Fruit fly (Drosophila melanogaster) whole organism, prepupa: ENCODE measurements around the gene CG33941.

Source experiments
- Blimp-1 ChIP-seq: fragments of 200-800 bp; sonication (Bioruptor generic); optimal IDR thresholded peaks from 3 replicates; lab custom pipeline; 2017; ENCODE audit warnings: missing biosample characterization, missing genetic modification characterization, mild to moderate bottlenecking, moderate library complexity, missing genetic modification reagents
- CG11762 ChIP-seq: fragments of 200-800 bp; sonication (Bioruptor generic); optimal IDR thresholded peaks from 3 replicates; lab custom pipeline; 2016; ENCODE audit warnings: missing biosample characterization, missing genetic modification characterization; ENCODE audit not compliant: insufficient read depth
- CG15336 ChIP-seq: fragments of 200-800 bp; sonication (Bioruptor generic); IDR thresholded peaks from 2 replicates; pipeline ENCODE4 v1.3.6; 2022; ENCODE audit warnings: missing biosample characterization, missing genetic modification characterization
- CG1621 ChIP-seq: fragments of 200-800 bp; sonication (Bioruptor generic); optimal IDR thresholded peaks from 3 replicates; lab custom pipeline; 2018; ENCODE audit warnings: missing biosample characterization, mild to moderate bottlenecking, missing genetic modification characterization
- CG16779 ChIP-seq: fragments of 200-800 bp; sonication (Bioruptor generic); optimal IDR thresholded peaks from 3 replicates; lab custom pipeline; 2017; ENCODE audit warnings: missing biosample characterization, mild to moderate bottlenecking, missing genetic modification characterization
- CG3032 ChIP-seq: fragments of 200-800 bp; optimal IDR thresholded peaks from 2 replicates; lab custom pipeline; 2019; ENCODE audit warnings: missing biosample characterization, mild to moderate bottlenecking, missing genetic modification characterization, moderate library complexity
- CG31627 ChIP-seq: fragments of 200-800 bp; sonication (Bioruptor generic); optimal IDR thresholded peaks from 3 replicates; lab custom pipeline; 2016; ENCODE audit warnings: missing biosample characterization, missing genetic modification characterization
- CG32006 ChIP-seq: fragments of 200-800 bp; sonication (Bioruptor generic); optimal IDR thresholded peaks from 3 replicates; lab custom pipeline; 2017; ENCODE audit warnings: missing biosample characterization, mild to moderate bottlenecking, missing genetic modification characterization
- CG6792 ChIP-seq: fragments of 200-800 bp; sonication (Bioruptor generic); optimal IDR thresholded peaks from 3 replicates; lab custom pipeline; 2016; ENCODE audit warnings: missing biosample characterization, missing genetic modification characterization
- CG6854 ChIP-seq: fragments of 200-800 bp; sonication (Bioruptor generic); optimal IDR thresholded peaks from 2 replicates; lab custom pipeline; 2017; ENCODE audit warnings: missing biosample characterization, mild to moderate bottlenecking, missing genetic modification characterization
- CG8119 ChIP-seq: fragments of 200-800 bp; sonication (Bioruptor generic); IDR thresholded peaks from 3 replicates; pipeline ENCODE4 v1.3.6; 2022; ENCODE audit warnings: missing biosample characterization, missing genetic modification characterization
- CG8319 ChIP-seq: fragments of 200-800 bp; sonication (Bioruptor generic); optimal IDR thresholded peaks from 3 replicates; lab custom pipeline; 2016; ENCODE audit warnings: missing biosample characterization, missing genetic modification characterization
- Eip75B ChIP-seq: fragments of 200-800 bp; sonication (Bioruptor generic); optimal IDR thresholded peaks from 3 replicates; lab custom pipeline; 2016; ENCODE audit warnings: missing biosample characterization, missing genetic modification characterization
- Eip78C ChIP-seq: fragments of 200-800 bp; sonication (Bioruptor generic); peaks from one replicate; lab custom pipeline; 2016; ENCODE audit warnings: missing biosample characterization, missing genetic modification characterization
- Eip93F ChIP-seq: fragments of 200-800 bp; sonication (Bioruptor generic); optimal IDR thresholded peaks from 2 replicates; lab custom pipeline; 2016; ENCODE audit warnings: missing biosample characterization, mild to moderate bottlenecking, missing genetic modification characterization
- Hr39 ChIP-seq: fragments of 200-800 bp; sonication (Bioruptor generic); optimal IDR thresholded peaks from 2 replicates; lab custom pipeline; 2016; ENCODE audit warnings: missing biosample characterization, missing genetic modification characterization
- Smox ChIP-seq: fragments of 200-800 bp; sonication (Bioruptor generic); optimal IDR thresholded peaks from 3 replicates; lab custom pipeline; 2016; ENCODE audit warnings: missing biosample characterization, missing genetic modification characterization
- Sox15 ChIP-seq: fragments of 200-800 bp; sonication (Bioruptor generic); optimal IDR thresholded peaks from 3 replicates; lab custom pipeline; 2016; ENCODE audit warnings: missing biosample characterization, missing genetic modification characterization
- acj6 ChIP-seq: fragments of 200-800 bp; sonication (Bioruptor generic); optimal IDR thresholded peaks from 3 replicates; lab custom pipeline; 2016; ENCODE audit warnings: missing biosample characterization, missing genetic modification characterization
- cyc ChIP-seq: fragments of 200-800 bp; sonication (Bioruptor generic); optimal IDR thresholded peaks from 3 replicates; lab custom pipeline; 2016; ENCODE audit warnings: missing biosample characterization, missing genetic modification characterization
- dsx ChIP-seq: fragments of 200-800 bp; optimal IDR thresholded peaks from 3 replicates; lab custom pipeline; 2019; ENCODE audit warnings: missing biosample characterization, mild to moderate bottlenecking, missing genetic modification characterization, moderate library complexity; ENCODE audit not compliant: poor library complexity, severe bottlenecking
- esn ChIP-seq: fragments of 200-800 bp; sonication (Bioruptor generic); optimal IDR thresholded peaks from 2 replicates; lab custom pipeline; 2016; ENCODE audit warnings: missing biosample characterization, mild to moderate bottlenecking, missing genetic modification characterization, moderate library complexity
- fd59A ChIP-seq: fragments of 200-800 bp; sonication (Bioruptor generic); optimal IDR thresholded peaks from 2 replicates; lab custom pipeline; 2017; ENCODE audit warnings: missing biosample characterization, mild to moderate bottlenecking, missing genetic modification characterization, missing genetic modification reagents
- fd85E ChIP-seq: fragments of 200-800 bp; sonication (Bioruptor generic); optimal IDR thresholded peaks from 3 replicates; lab custom pipeline; 2016; ENCODE audit warnings: missing biosample characterization, missing genetic modification characterization
- fkh ChIP-seq: fragments of 200-800 bp; sonication (Bioruptor generic); optimal IDR thresholded peaks from 3 replicates; lab custom pipeline; 2017; ENCODE audit warnings: missing biosample characterization, mild to moderate bottlenecking, missing genetic modification characterization, moderate library complexity
- lz ChIP-seq: fragments of 200-800 bp; sonication (Bioruptor generic); optimal IDR thresholded peaks from 3 replicates; lab custom pipeline; 2016; ENCODE audit warnings: missing biosample characterization, missing genetic modification characterization
- salr ChIP-seq, 2 experiments: fragments of 200-800 bp; sonication (Bioruptor generic); optimal IDR thresholded peaks; 3 replicates each; lab custom pipeline; 2016 to 2018; ENCODE audit warnings: missing biosample characterization in 2 of 2, missing genetic modification characterization in 2 of 2, mild to moderate bottlenecking in 1 of 2
- ss ChIP-seq, 2 experiments: fragments of 200-800 bp; sonication (Bioruptor generic); optimal IDR thresholded peaks; 2 replicates in 1 of 2; 3 replicates in 1 of 2; lab custom pipeline; 2017 to 2018; ENCODE audit warnings: mild to moderate bottlenecking in 2 of 2, missing biosample characterization in 2 of 2, missing genetic modification characterization in 2 of 2, moderate library complexity in 1 of 2
- topi ChIP-seq: fragments of 200-800 bp; sonication (Bioruptor generic); optimal IDR thresholded peaks from 3 replicates; lab custom pipeline; 2016; ENCODE audit warnings: missing biosample characterization, missing genetic modification characterization
- vri ChIP-seq: fragments of 200-800 bp; sonication (Bioruptor generic); optimal IDR thresholded peaks from 3 replicates; lab custom pipeline; 2016; ENCODE audit warnings: missing biosample characterization, mild to moderate bottlenecking, missing genetic modification characterization

Gene CG33941

dm6 chr4:468031-468430 is 734 bp downstream of the CG33941 start:
- no peak for TF ChIP-seq Eip93F (GFP tag; lab: Kevin White, UChicago)
- TF ChIP-seq CG11762 (GFP tag; lab: Kevin White, UChicago), result no peak
- TF ChIP-seq vri (GFP tag; lab: Kevin White, UChicago), result no peak
- no peak for TF ChIP-seq CG6854 (GFP tag; lab: Kevin White, UChicago)
- no peak for TF ChIP-seq CG8319 (GFP tag; lab: Kevin White, UChicago)
- no peak for TF ChIP-seq CG32006 (GFP tag; lab: Kevin White, UChicago)
- no peak for TF ChIP-seq CG6792 (GFP tag; lab: Kevin White, UChicago)
- no peak for TF ChIP-seq fd85E (GFP tag; lab: Kevin White, UChicago)
- no peak for TF ChIP-seq esn (GFP tag; lab: Kevin White, UChicago)
- TF ChIP-seq CG3032 (tag; lab: Kevin White, UChicago), result no peak
- no peak for TF ChIP-seq CG16779 (tag; lab: Kevin White, UChicago)
- no peak for TF ChIP-seq Eip75B
- TF ChIP-seq ss (GFP tag; optimal IDR thresholded peaks at IDR 0.05; lab: Kevin White, UChicago), result no peak
- TF ChIP-seq fd59A (GFP tag; lab: Kevin White, UChicago), result no peak
- TF ChIP-seq lz, result no peak
- no peak for TF ChIP-seq CG1621 (tag; lab: Kevin White, UChicago)
- TF ChIP-seq CG8119 (GFP tag; lab: Robert Waterston, UW), result no peak
- TF ChIP-seq Eip78C (GFP tag; lab: Kevin White, UChicago), result no peak

dm6 chr4:468634-469238 is 1.4 kb downstream of the CG33941 start:
- TF ChIP-seq Blimp-1 (GFP tag; lab: Kevin White, UChicago) (no peak), CG16779 (tag; lab: Kevin White, UChicago) (no peak), salr (GFP tag; optimal IDR thresholded peaks at IDR 0.05; lab: Kevin White, UChicago) (no peak), Smox (GFP tag; lab: Kevin White, UChicago) (no peak), CG32006 (GFP tag; lab: Kevin White, UChicago) (no peak), acj6 (GFP tag; lab: Kevin White, UChicago) (no peak), Sox15 (GFP tag; lab: Kevin White, UChicago) (no peak), CG11762 (GFP tag; lab: Kevin White, UChicago) (no peak)

- TF ChIP-seq Eip78C (GFP tag; lab: Kevin White, UChicago) (peak; percentile 22), salr (GFP tag; optimal IDR thresholded peaks at IDR 0.05; lab: Kevin White, UChicago) (no peak)
Measured at dm6 chr4:481739-482138, 14.4 kb downstream of the CG33941 start.

dm6 chr4:482659-483134 is 15.4 kb downstream of the CG33941 start:
- TF ChIP-seq CG11762 (GFP tag; lab: Kevin White, UChicago), result no peak
- peak; percentile 12 for TF ChIP-seq Hr39 (GFP tag; lab: Kevin White, UChicago)
- TF ChIP-seq CG31627 (GFP tag; lab: Kevin White, UChicago), result peak; percentile 11
- peak; percentile 79 for TF ChIP-seq fkh (GFP tag; lab: Kevin White, UChicago)
- peak; percentile 16 for TF ChIP-seq esn (GFP tag; lab: Kevin White, UChicago)
- TF ChIP-seq acj6 (GFP tag; lab: Kevin White, UChicago), result no peak
- peak; percentile 7 for TF ChIP-seq cyc (GFP tag; lab: Kevin White, UChicago)
- peak; percentile 58 for TF ChIP-seq Eip78C (GFP tag; lab: Kevin White, UChicago)
- no peak for TF ChIP-seq dsx (GFP tag; lab: Kevin White, UChicago)

- TF ChIP-seq CG15336 (GFP tag; lab: Robert Waterston, UW) (no peak), topi (GFP tag; lab: Kevin White, UChicago) (no peak)
Measured at dm6 chr4:483646-484045, 16.3 kb downstream of the CG33941 start.
